Worm (Caenorhabditis elegans): ENCODE results near the gene nspc-16.

DNA sequence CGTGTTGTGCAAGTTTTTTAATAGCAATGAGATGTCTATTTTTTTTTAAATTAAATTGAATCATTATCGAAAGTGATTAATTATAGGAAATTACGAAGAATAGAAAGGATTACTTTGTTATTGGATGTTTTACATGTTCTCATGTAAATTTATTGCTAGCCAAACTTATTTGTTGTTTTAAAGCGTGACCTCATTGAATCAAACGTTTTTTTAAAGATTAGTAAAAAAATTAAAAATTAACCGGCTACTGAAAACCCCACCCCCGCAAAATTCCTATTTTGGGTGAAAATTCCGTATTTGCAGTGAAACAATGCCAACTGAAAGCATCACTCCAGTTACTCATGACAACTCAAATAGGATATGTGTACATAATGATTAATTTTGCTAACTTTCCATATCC is 38.5 kb upstream of the nspc-16 start, which contains the start of gene M163.8:
- TF ChIP-seq ama-1 (optimal IDR thresholded peaks at IDR 0.05) (no peak), tbx-37 (GFP tag; conservative IDR thresholded peaks at IDR 0.05) (no peak), hmg-4 (GFP tag; optimal IDR thresholded peaks at IDR 0.05) (no peak), sea-1 (GFP tag; conservative IDR thresholded peaks at IDR 0.05) (no peak), flt-1 (GFP tag; IDR thresholded peaks at IDR 0.05) (no peak), scrt-1 (GFP tag; IDR thresholded peaks at IDR 0.05) (no peak), aly-1 (tag; optimal IDR thresholded peaks at IDR 0.05) (no peak), hmbx-1 (tag; optimal IDR thresholded peaks at IDR 0.05) (no peak), hnd-1 (tag; optimal IDR thresholded peaks at IDR 0.05) (no peak), tbx-11 (GFP tag; IDR thresholded peaks at IDR 0.05) (no peak), ceh-36 (tag; optimal IDR thresholded peaks at IDR 0.05) (no peak), pes-1 (GFP tag; IDR thresholded peaks at IDR 0.05) (no peak)
